Fruit fly (Drosophila melanogaster) S2 (cell line): ENCODE measurements around the gene pie.

Experiments
- CG8478 ChIP-seq: fragments of >200 bp; optimal IDR thresholded peaks from 2 replicates; lab custom pipeline; 2018
- CTCF ChIP-seq, 2 experiments: fragments of >200 bp; optimal IDR thresholded peaks; 2 replicates each; lab custom pipeline; 2018

dm6 chr2L:10386824-10387223, 35.8 kb downstream of the pie start:
- TF ChIP-seq CG8478 = no peak
- no peak for TF ChIP-seq CTCF (optimal IDR thresholded peaks at IDR 0.05; lab: Kevin White, UChicago)
